Fruit fly (Drosophila melanogaster) whole organism, embryonic: ENCODE measurements around the gene CG42445.
A peak's percentile ranks its signal among the peaks of the same experiment; 100 is the strongest.

Experiments
- Asciz ChIP-seq: fragments of 200-800 bp; sonication (Bioruptor generic); optimal IDR thresholded peaks from 2 replicates; lab custom pipeline; 2017; ENCODE audit warnings: missing biosample characterization, mild to moderate bottlenecking, missing genetic modification characterization, missing genetic modification reagents
- BEAF-32 ChIP-seq: fragments of 200-800 bp; sonication (Bioruptor generic); optimal IDR thresholded peaks from 3 replicates; lab custom pipeline; 2017; ENCODE audit warnings: missing biosample characterization, missing genetic modification characterization, mild to moderate bottlenecking, moderate library complexity, missing genetic modification reagents
- Bgb ChIP-seq: fragments of 200-800 bp; sonication (Bioruptor generic); IDR thresholded peaks from 2 replicates; pipeline ENCODE4 v1.3.6; 2022; ENCODE audit warnings: missing biosample characterization, missing genetic modification characterization; ENCODE audit not compliant: partially characterized antibody
- Blimp-1 ChIP-seq: fragments of 200-800 bp; sonication (Bioruptor generic); optimal IDR thresholded peaks from 3 replicates; lab custom pipeline; 2018; ENCODE audit warnings: missing biosample characterization, missing genetic modification characterization, mild to moderate bottlenecking, moderate library complexity, missing genetic modification reagents
- CG10321 ChIP-seq: fragments of 200-800 bp; sonication (Bioruptor generic); IDR thresholded peaks from 2 replicates; pipeline ENCODE4 v1.3.6; 2022; ENCODE audit warnings: missing biosample characterization, missing genetic modification characterization
- CG10959 ChIP-seq: fragments of 200-800 bp; sonication (Bioruptor generic); IDR thresholded peaks from 2 replicates; pipeline ENCODE4 v1.3.6; 2022; ENCODE audit warnings: missing biosample characterization, missing genetic modification characterization
- CG11093 ChIP-seq: fragments of 200-800 bp; sonication (Bioruptor generic); IDR thresholded peaks from 3 replicates; pipeline ENCODE4 v1.3.6; 2022; ENCODE audit warnings: missing biosample characterization, missing genetic modification characterization
- CG11723 ChIP-seq: fragments of 200-800 bp; sonication (Bioruptor generic); optimal IDR thresholded peaks from 2 replicates; lab custom pipeline; 2017; ENCODE audit warnings: missing biosample characterization, mild to moderate bottlenecking, missing genetic modification characterization
- CG12299 ChIP-seq: fragments of 200-800 bp; sonication (Bioruptor generic); optimal IDR thresholded peaks from 2 replicates; lab custom pipeline; 2018; ENCODE audit warnings: missing biosample characterization, mild to moderate bottlenecking, missing genetic modification characterization
- CG13424 ChIP-seq: fragments of 200-800 bp; sonication (Bioruptor generic); optimal IDR thresholded peaks from 2 replicates; lab custom pipeline; 2019; ENCODE audit warnings: missing biosample characterization, mild to moderate bottlenecking, missing genetic modification characterization, moderate library complexity
- CG14050 ChIP-seq: fragments of 200-800 bp; sonication (Bioruptor generic); IDR thresholded peaks from 3 replicates; pipeline ENCODE4 v1.3.6; 2022; ENCODE audit warnings: missing biosample characterization, missing genetic modification characterization
- CG16779 ChIP-seq: fragments of 200-800 bp; sonication (Bioruptor generic); IDR thresholded peaks from 2 replicates; pipeline ENCODE4 v1.3.6; 2022; ENCODE audit warnings: missing biosample characterization, missing genetic modification characterization
- CG1792 ChIP-seq: fragments of 200-800 bp; sonication (Bioruptor generic); optimal IDR thresholded peaks from 2 replicates; lab custom pipeline; 2016; ENCODE audit warnings: missing biosample characterization, missing genetic modification characterization
- CG3281 ChIP-seq: fragments of 200-800 bp; sonication (Bioruptor generic); optimal IDR thresholded peaks from 3 replicates; lab custom pipeline; 2017; ENCODE audit warnings: missing biosample characterization, mild to moderate bottlenecking, missing genetic modification characterization
- CG33557 ChIP-seq: fragments of 200-800 bp; sonication (Bioruptor generic); optimal IDR thresholded peaks from 2 replicates; lab custom pipeline; 2019; ENCODE audit warnings: missing biosample characterization, mild to moderate bottlenecking, missing genetic modification characterization, moderate library complexity
- CG3838 ChIP-seq: fragments of 200-800 bp; sonication (Bioruptor generic); optimal IDR thresholded peaks from 3 replicates; lab custom pipeline; 2016; ENCODE audit warnings: missing biosample characterization, missing genetic modification characterization
- CG3847 ChIP-seq: fragments of 200-800 bp; sonication (Bioruptor generic); IDR thresholded peaks from 2 replicates; pipeline ENCODE4 v1.3.6; 2022; ENCODE audit warnings: missing biosample characterization, missing genetic modification characterization
- CG7556 ChIP-seq: fragments of 200-800 bp; sonication (Bioruptor generic); optimal IDR thresholded peaks from 2 replicates; lab custom pipeline; 2017; ENCODE audit warnings: missing biosample characterization, mild to moderate bottlenecking, missing genetic modification characterization
- CG8388 ChIP-seq: fragments of 200-800 bp; sonication (Bioruptor generic); optimal IDR thresholded peaks from 2 replicates; lab custom pipeline; 2019; ENCODE audit warnings: missing biosample characterization, mild to moderate bottlenecking, missing genetic modification characterization, moderate library complexity
- CG8944 ChIP-seq: fragments of 200-800 bp; sonication (Bioruptor generic); optimal IDR thresholded peaks from 3 replicates; lab custom pipeline; 2016; ENCODE audit warnings: missing biosample characterization, missing genetic modification characterization
- CHES-1-like ChIP-seq: fragments of 200-800 bp; sonication (Bioruptor generic); optimal IDR thresholded peaks from 2 replicates; lab custom pipeline; 2016; ENCODE audit warnings: missing biosample characterization, missing genetic modification characterization
- Camta ChIP-seq: fragments of 200-800 bp; sonication (Bioruptor generic); optimal IDR thresholded peaks from 2 replicates; lab custom pipeline; 2016; ENCODE audit warnings: missing biosample characterization, missing genetic modification characterization
- CrebB ChIP-seq: fragments of 200-800 bp; sonication (Bioruptor generic); optimal IDR thresholded peaks from 3 replicates; lab custom pipeline; 2018; ENCODE audit warnings: missing biosample characterization, mild to moderate bottlenecking, missing genetic modification characterization
- D ChIP-seq, 2 experiments: fragments of 200-800 bp in 1 of 2; fragments of >200 bp in 1 of 2; sonication (Bioruptor generic) in 1 of 2; optimal IDR thresholded peaks; 2 replicates in 1 of 2; 3 replicates in 1 of 2; lab custom pipeline; 2017; ENCODE audit warnings: mild to moderate bottlenecking in 1 of 2, missing biosample characterization in 1 of 2, missing genetic modification characterization in 1 of 2, missing genetic modification reagents in 1 of 2
- Doc2 ChIP-seq: fragments of 200-800 bp; sonication (Bioruptor generic); IDR thresholded peaks from 2 replicates; pipeline ENCODE4 v1.3.6; 2022; ENCODE audit warnings: missing biosample characterization, missing genetic modification characterization
- Fer3 ChIP-seq: fragments of 200-800 bp; sonication (Bioruptor generic); optimal IDR thresholded peaks from 2 replicates; lab custom pipeline; 2018; ENCODE audit warnings: missing biosample characterization, mild to moderate bottlenecking, missing genetic modification characterization, moderate library complexity
- Hand ChIP-seq: fragments of 200-800 bp; sonication (Bioruptor generic); optimal IDR thresholded peaks from 2 replicates; lab custom pipeline; 2017; ENCODE audit warnings: mild to moderate bottlenecking, missing biosample characterization, missing genetic modification reagents, missing genetic modification characterization
- Kr ChIP-seq: fragments of 200-800 bp; sonication (Bioruptor generic); optimal IDR thresholded peaks from 2 replicates; lab custom pipeline; 2017; ENCODE audit warnings: missing biosample characterization, mild to moderate bottlenecking, missing genetic modification characterization
- Nf-YB ChIP-seq: fragments of 200-800 bp; sonication (Bioruptor generic); optimal IDR thresholded peaks from 3 replicates; lab custom pipeline; 2019; ENCODE audit warnings: missing biosample characterization, mild to moderate bottlenecking, missing genetic modification characterization, moderate library complexity
- Opbp ChIP-seq: fragments of 200-800 bp; sonication (Bioruptor generic); IDR thresholded peaks from 3 replicates; pipeline ENCODE4 v1.3.6; 2022; ENCODE audit warnings: missing biosample characterization, missing genetic modification characterization; ENCODE audit not compliant: partially characterized antibody
- Spps ChIP-seq: fragments of 200-800 bp; sonication (Bioruptor generic); optimal IDR thresholded peaks from 2 replicates; lab custom pipeline; 2018; ENCODE audit warnings: missing biosample characterization, mild to moderate bottlenecking, missing genetic modification characterization
- Vsx1 ChIP-seq: fragments of 200-800 bp; sonication (Bioruptor generic); optimal IDR thresholded peaks from 2 replicates; lab custom pipeline; 2017; ENCODE audit warnings: missing biosample characterization, mild to moderate bottlenecking, missing genetic modification characterization, missing genetic modification reagents
- crc ChIP-seq: fragments of 200-800 bp; sonication (Bioruptor generic); optimal IDR thresholded peaks from 2 replicates; lab custom pipeline; 2016; ENCODE audit warnings: missing biosample characterization, missing genetic modification characterization
- danr ChIP-seq: fragments of 200-800 bp; sonication (Bioruptor generic); IDR thresholded peaks from 2 replicates; pipeline ENCODE4 v1.3.6; 2022; ENCODE audit warnings: missing biosample characterization, missing genetic modification characterization
- ems ChIP-seq: fragments of 200-800 bp; sonication (Bioruptor generic); optimal IDR thresholded peaks from 3 replicates; lab custom pipeline; 2016; ENCODE audit warnings: missing biosample characterization, missing genetic modification characterization
- jing ChIP-seq: fragments of 200-800 bp; sonication (Bioruptor generic); optimal IDR thresholded peaks from 2 replicates; lab custom pipeline; 2018; ENCODE audit warnings: missing biosample characterization, mild to moderate bottlenecking, missing genetic modification characterization
- ken ChIP-seq: fragments of 200-800 bp; sonication (Bioruptor generic); IDR thresholded peaks from 3 replicates; pipeline ENCODE4 v1.3.6; 2022; ENCODE audit warnings: missing biosample characterization, missing genetic modification characterization
- lilli ChIP-seq: fragments of 200-800 bp; sonication (Bioruptor generic); optimal IDR thresholded peaks from 3 replicates; lab custom pipeline; 2016; ENCODE audit warnings: missing biosample characterization, missing genetic modification characterization
- nau ChIP-seq: fragments of 200-800 bp; sonication (Bioruptor generic); optimal IDR thresholded peaks from 3 replicates; lab custom pipeline; 2017; ENCODE audit warnings: missing biosample characterization, mild to moderate bottlenecking, missing genetic modification characterization, missing genetic modification reagents
- nerfin-2 ChIP-seq: fragments of 200-800 bp; sonication (Bioruptor generic); IDR thresholded peaks from 2 replicates; pipeline ENCODE4 v1.3.6; 2022; ENCODE audit warnings: missing biosample characterization, missing genetic modification characterization; ENCODE audit not compliant: partially characterized antibody
- p53 ChIP-seq: fragments of 200-800 bp; sonication (Bioruptor generic); optimal IDR thresholded peaks from 2 replicates; lab custom pipeline; 2016; ENCODE audit warnings: missing biosample characterization, missing genetic modification characterization
- peb ChIP-seq: fragments of 200-800 bp; sonication (Bioruptor generic); IDR thresholded peaks from 2 replicates; pipeline ENCODE4 v1.3.6; 2022; ENCODE audit warnings: missing biosample characterization, missing genetic modification characterization
- schlank ChIP-seq: fragments of 200-800 bp; sonication (Bioruptor generic); optimal IDR thresholded peaks from 2 replicates; lab custom pipeline; 2018; ENCODE audit warnings: missing biosample characterization, mild to moderate bottlenecking, missing genetic modification characterization
- sisA ChIP-seq: fragments of 200-800 bp; sonication (Bioruptor generic); IDR thresholded peaks from 2 replicates; pipeline ENCODE4 v1.3.6; 2022; ENCODE audit warnings: missing biosample characterization, missing genetic modification characterization
- slp2 ChIP-seq: fragments of 200-800 bp; sonication (Bioruptor generic); optimal IDR thresholded peaks from 2 replicates; lab custom pipeline; 2016; ENCODE audit warnings: missing biosample characterization, missing genetic modification characterization
- sqz ChIP-seq: fragments of 200-800 bp; sonication (Bioruptor generic); optimal IDR thresholded peaks from 3 replicates; lab custom pipeline; 2018; ENCODE audit warnings: missing biosample characterization, mild to moderate bottlenecking, missing genetic modification characterization
- tll ChIP-seq, 2 experiments: fragments of 200-800 bp in 1 of 2; fragments of >200 bp in 1 of 2; sonication (Bioruptor generic) in 1 of 2; optimal IDR thresholded peaks; 2 replicates each; lab custom pipeline; 2017 to 2019; ENCODE audit warnings: missing biosample characterization in 2 of 2, missing genetic modification characterization in 2 of 2, mild to moderate bottlenecking in 1 of 2, moderate library complexity in 1 of 2
- toy ChIP-seq: fragments of 200-800 bp; sonication (Bioruptor generic); IDR thresholded peaks from 2 replicates; pipeline ENCODE4 v1.3.6; 2022; ENCODE audit warnings: missing biosample characterization, missing genetic modification characterization

The CG42445 gene

dm6 chr3L:8115864-8116528, 42.7 kb downstream of the CG42445 start, which contains the start of the genes Arp3 and msk (continued):
- TF ChIP-seq CG13424 (peak; percentile 77), sqz (GFP tag; lab: Kevin White, UChicago) (no peak), CG33557 (peak; percentile 56), CG1792 (GFP tag; lab: Kevin White, UChicago) (peak; percentile 89), BEAF-32 (GFP tag; lab: Kevin White, UChicago) (peak; percentile 64), schlank (peak; percentile 49), ems (peak; percentile 76), ken (GFP tag; lab: Robert Waterston, UW) (peak; percentile 80), CHES-1-like (GFP tag; lab: Kevin White, UChicago) (peak; percentile 97), p53 (peak; percentile 91), CG8388 (GFP tag; lab: Kevin White, UChicago) (peak; percentile 69), Nf-YB (GFP tag; lab: Kevin White, UChicago) (peak; percentile 49), lilli (GFP tag; lab: Kevin White, UChicago) (peak; percentile 94), nau (GFP tag; lab: Kevin White, UChicago) (no peak), CG12299 (tag; lab: Kevin White, UChicago) (peak; percentile 44), CG16779 (GFP tag; lab: Robert Waterston, UW) (no peak), nerfin-2 (GFP tag; lab: Robert Waterston, UW) (no peak), Vsx1 (GFP tag; lab: Kevin White, UChicago) (no peak), tll (GFP tag; optimal IDR thresholded peaks at IDR 0.05; lab: Kevin White, UChicago) (peak; percentile 48 to 60), CG10321 (no peak), Hand (GFP tag; lab: Kevin White, UChicago) (peak; percentile 52), CG3281 (peak; percentile 88), Opbp (GFP tag; lab: Robert Waterston, UW) (no peak), Bgb (peak; percentile 51), peb (GFP tag; lab: Robert Waterston, UW) (no peak), CG8944 (GFP tag; lab: Kevin White, UChicago) (peak; percentile 92), CG10959 (0 out of 2 replicates have a peak, but pooled peaks have one; percentile 30), CG11723 (GFP tag; lab: Kevin White, UChicago) (peak; percentile 64), sisA (peak; percentile 84), slp2 (GFP tag; lab: Kevin White, UChicago) (peak; percentile 81), CG11093 (GFP tag; lab: Robert Waterston, UW) (peak; percentile 73), jing (GFP tag; lab: Kevin White, UChicago) (no peak), Blimp-1 (GFP tag; lab: Kevin White, UChicago) (no peak), CG3847 (peak; percentile 90), Asciz (no peak), Camta (GFP tag; lab: Kevin White, UChicago) (peak; percentile 87), Fer3 (tag; lab: Kevin White, UChicago) (peak; percentile 74), CG7556 (GFP tag; lab: Kevin White, UChicago) (peak; percentile 55), crc (GFP tag; lab: Kevin White, UChicago) (peak; percentile 82), CG3838 (GFP tag; lab: Kevin White, UChicago) (peak; percentile 46), Kr (GFP tag; lab: Kevin White, UChicago) (no peak), toy (GFP tag; lab: Robert Waterston, UW) (no peak; the same call in 1 of the 2 replicates), CG14050 (GFP tag; lab: Robert Waterston, UW) (no peak), D (optimal IDR thresholded peaks at IDR 0.05; lab: Kevin White, UChicago) (no peak), D (GFP tag; optimal IDR thresholded peaks at IDR 0.05; lab: Kevin White, UChicago) (peak; percentile 49), Doc2 (no peak), CrebB (peak; percentile 35), danr (GFP tag; lab: Robert Waterston, UW) (peak; percentile 70), Spps (tag; lab: Kevin White, UChicago) (no peak)
